Fruit fly (Drosophila melanogaster) whole organism, embryonic: ENCODE results near the gene LIMK1.

Source experiments
- Bgb ChIP-seq: fragments of 200-800 bp; sonication (Bioruptor generic); IDR thresholded peaks from 2 replicates; pipeline ENCODE4 v1.3.6; 2022; ENCODE audit warnings: missing biosample characterization, missing genetic modification characterization; ENCODE audit not compliant: partially characterized antibody
- CG10543 ChIP-seq: fragments of 200-800 bp; sonication (Bioruptor generic); optimal IDR thresholded peaks from 3 replicates; lab custom pipeline; 2017; ENCODE audit warnings: missing biosample characterization, mild to moderate bottlenecking, missing genetic modification characterization, moderate library complexity
- CG12391 ChIP-seq: fragments of 200-800 bp; sonication (Bioruptor generic); optimal IDR thresholded peaks from 3 replicates; lab custom pipeline; 2018; ENCODE audit warnings: missing biosample characterization, mild to moderate bottlenecking, missing genetic modification characterization, moderate library complexity
- CG13424 ChIP-seq: fragments of 200-800 bp; sonication (Bioruptor generic); optimal IDR thresholded peaks from 2 replicates; lab custom pipeline; 2019; ENCODE audit warnings: missing biosample characterization, mild to moderate bottlenecking, missing genetic modification characterization, moderate library complexity
- CG14441 ChIP-seq: fragments of 200-800 bp; sonication (Bioruptor generic); IDR thresholded peaks from 2 replicates; pipeline ENCODE4 v1.3.6; 2022; ENCODE audit warnings: missing biosample characterization, missing genetic modification characterization
- CG15479 ChIP-seq: fragments of 200-800 bp; sonication (Bioruptor generic); optimal IDR thresholded peaks from 3 replicates; lab custom pipeline; 2019; ENCODE audit warnings: missing biosample characterization, mild to moderate bottlenecking, missing genetic modification characterization, moderate library complexity
- CG1603 ChIP-seq: fragments of 200-800 bp; sonication (Bioruptor generic); optimal IDR thresholded peaks from 2 replicates; lab custom pipeline; 2019; ENCODE audit warnings: missing biosample characterization, mild to moderate bottlenecking, missing genetic modification characterization, moderate library complexity
- CG2889 ChIP-seq: fragments of 200-800 bp; sonication (Bioruptor generic); IDR thresholded peaks from 3 replicates; pipeline ENCODE4 v1.3.6; 2022; ENCODE audit warnings: missing biosample characterization, missing genetic modification characterization
- CG32532 ChIP-seq: fragments of 200-800 bp; sonication (Bioruptor generic); IDR thresholded peaks from 2 replicates; pipeline ENCODE4 v1.3.6; 2022; ENCODE audit warnings: missing biosample characterization, missing genetic modification characterization
- CG33557 ChIP-seq: fragments of 200-800 bp; sonication (Bioruptor generic); optimal IDR thresholded peaks from 2 replicates; lab custom pipeline; 2019; ENCODE audit warnings: missing biosample characterization, mild to moderate bottlenecking, missing genetic modification characterization, moderate library complexity
- CG43689 ChIP-seq: fragments of 200-800 bp; sonication (Bioruptor generic); IDR thresholded peaks from 2 replicates; pipeline ENCODE4 v1.3.6; 2022; ENCODE audit warnings: missing biosample characterization, missing genetic modification characterization
- CG4707 ChIP-seq: fragments of 200-800 bp; sonication (Bioruptor generic); optimal IDR thresholded peaks from 2 replicates; lab custom pipeline; 2018; ENCODE audit warnings: missing biosample characterization, mild to moderate bottlenecking, missing genetic modification characterization, moderate library complexity
- CG6791 ChIP-seq: fragments of 200-800 bp; sonication (Bioruptor generic); IDR thresholded peaks from 3 replicates; pipeline ENCODE4 v1.3.6; 2022; ENCODE audit warnings: missing biosample characterization, missing genetic modification characterization; ENCODE audit not compliant: partially characterized antibody
- CG7357 ChIP-seq: fragments of 200-800 bp; sonication (Bioruptor generic); IDR thresholded peaks from 3 replicates; pipeline ENCODE4 v1.3.6; 2022; ENCODE audit warnings: missing biosample characterization, missing genetic modification characterization
- CG7745 ChIP-seq: fragments of 200-800 bp; sonication (Bioruptor generic); optimal IDR thresholded peaks from 2 replicates; lab custom pipeline; 2018; ENCODE audit warnings: missing biosample characterization, mild to moderate bottlenecking, missing genetic modification characterization, moderate library complexity
- CG8924 ChIP-seq: fragments of 200-800 bp; optimal IDR thresholded peaks from 3 replicates; lab custom pipeline; 2019; ENCODE audit warnings: missing biosample characterization, mild to moderate bottlenecking, missing genetic modification characterization, moderate library complexity
- CoRest ChIP-seq: fragments of 200-800 bp; sonication (Bioruptor generic); optimal IDR thresholded peaks from 3 replicates; lab custom pipeline; 2018; ENCODE audit warnings: missing biosample characterization, mild to moderate bottlenecking, missing genetic modification characterization, moderate library complexity
- D ChIP-seq, 2 experiments: fragments of 200-800 bp in 1 of 2; fragments of >200 bp in 1 of 2; sonication (Bioruptor generic) in 1 of 2; optimal IDR thresholded peaks; 2 replicates in 1 of 2; 3 replicates in 1 of 2; lab custom pipeline; 2017; ENCODE audit warnings: mild to moderate bottlenecking in 1 of 2, missing biosample characterization in 1 of 2, missing genetic modification characterization in 1 of 2, missing genetic modification reagents in 1 of 2
- Dp ChIP-seq: fragments of 200-800 bp; sonication (Bioruptor generic); optimal IDR thresholded peaks from 2 replicates; lab custom pipeline; 2018; ENCODE audit warnings: missing biosample characterization, mild to moderate bottlenecking, missing genetic modification characterization, moderate library complexity
- Ets65A ChIP-seq: fragments of 200-800 bp; sonication (Bioruptor generic); peaks from one replicate; lab custom pipeline; 2016; ENCODE audit warnings: missing biosample characterization, missing genetic modification characterization
- Ets97D ChIP-seq: fragments of 200-800 bp; sonication (Bioruptor generic); optimal IDR thresholded peaks from 3 replicates; lab custom pipeline; 2016; ENCODE audit warnings: missing biosample characterization, missing genetic modification characterization
- Fer3 ChIP-seq: fragments of 200-800 bp; sonication (Bioruptor generic); optimal IDR thresholded peaks from 2 replicates; lab custom pipeline; 2018; ENCODE audit warnings: missing biosample characterization, mild to moderate bottlenecking, missing genetic modification characterization, moderate library complexity
- MESR4 ChIP-seq: fragments of 200-800 bp; sonication (Bioruptor generic); optimal IDR thresholded peaks from 2 replicates; lab custom pipeline; 2018; ENCODE audit warnings: missing biosample characterization, mild to moderate bottlenecking, missing genetic modification characterization, moderate library complexity
- Med ChIP-seq: fragments of 200-800 bp; sonication (Bioruptor generic); peaks from one replicate; lab custom pipeline; 2016; ENCODE audit warnings: missing biosample characterization, missing genetic modification characterization, mild to moderate bottlenecking, inconsistent platforms, moderate library complexity
- Mes4 ChIP-seq: fragments of 200-800 bp; sonication (Bioruptor generic); optimal IDR thresholded peaks from 2 replicates; lab custom pipeline; 2016; ENCODE audit warnings: missing biosample characterization, missing genetic modification characterization
- Nf-YB ChIP-seq: fragments of 200-800 bp; sonication (Bioruptor generic); optimal IDR thresholded peaks from 3 replicates; lab custom pipeline; 2019; ENCODE audit warnings: missing biosample characterization, mild to moderate bottlenecking, missing genetic modification characterization, moderate library complexity
- Oli ChIP-seq: fragments of 200-800 bp; sonication (Bioruptor generic); optimal IDR thresholded peaks from 2 replicates; lab custom pipeline; 2018; ENCODE audit warnings: missing biosample characterization, mild to moderate bottlenecking, missing genetic modification characterization, moderate library complexity
- PHDP ChIP-seq: fragments of 200-800 bp; sonication (Bioruptor generic); optimal IDR thresholded peaks from 3 replicates; lab custom pipeline; 2018; ENCODE audit warnings: missing biosample characterization, mild to moderate bottlenecking, missing genetic modification characterization, moderate library complexity
- Scr ChIP-seq: fragments of 200-800 bp; sonication (Bioruptor generic); IDR thresholded peaks from 2 replicates; pipeline ENCODE4 v1.3.6; 2022; ENCODE audit warnings: missing biosample characterization, missing genetic modification characterization; ENCODE audit not compliant: partially characterized antibody
- ase ChIP-seq: fragments of 200-800 bp; sonication (Bioruptor generic); IDR thresholded peaks from 3 replicates; pipeline ENCODE4 v1.3.6; 2022; ENCODE audit warnings: missing biosample characterization, missing genetic modification characterization
- dati ChIP-seq: fragments of 200-800 bp; sonication (Bioruptor generic); IDR thresholded peaks from 2 replicates; pipeline ENCODE4 v1.3.6; 2022; ENCODE audit warnings: missing biosample characterization, missing genetic modification characterization
- lilli ChIP-seq: fragments of 200-800 bp; sonication (Bioruptor generic); optimal IDR thresholded peaks from 3 replicates; lab custom pipeline; 2016; ENCODE audit warnings: missing biosample characterization, missing genetic modification characterization
- lmd ChIP-seq: fragments of 200-800 bp; sonication (Bioruptor generic); IDR thresholded peaks from 2 replicates; pipeline ENCODE4 v1.3.6; 2022; ENCODE audit warnings: missing biosample characterization, missing genetic modification characterization
- oc ChIP-seq: fragments of 200-800 bp; sonication (Bioruptor generic); optimal IDR thresholded peaks from 2 replicates; lab custom pipeline; 2018; ENCODE audit warnings: missing biosample characterization, mild to moderate bottlenecking, missing genetic modification characterization, moderate library complexity
- phol ChIP-seq: fragments of 200-800 bp; sonication (Bioruptor generic); optimal IDR thresholded peaks from 3 replicates; lab custom pipeline; 2018; ENCODE audit warnings: missing biosample characterization, mild to moderate bottlenecking, missing genetic modification characterization, moderate library complexity
- prd ChIP-seq, 3 experiments: fragments of >200 bp in 2 of 3; fragments of 200-800 bp in 1 of 3; sonication (Bioruptor generic) in 1 of 3; optimal IDR thresholded peaks in 2 of 3; IDR thresholded peaks in 1 of 3; 2 replicates in 2 of 3; 3 replicates in 1 of 3; pipeline versions ENCODE4 v1.3.6 to Lab custom; 2017 to 2022; ENCODE audit warnings: missing biosample characterization in 1 of 3, missing genetic modification characterization in 1 of 3
- sens ChIP-seq: fragments of 200-800 bp; sonication (Bioruptor generic); peaks from one replicate; lab custom pipeline; 2016; ENCODE audit warnings: missing biosample characterization, missing genetic modification characterization
- shn ChIP-seq: fragments of 200-800 bp; sonication (Bioruptor generic); optimal IDR thresholded peaks from 3 replicates; lab custom pipeline; 2016; ENCODE audit warnings: missing biosample characterization, missing genetic modification characterization
- slou ChIP-seq: fragments of 200-800 bp; sonication (Bioruptor generic); optimal IDR thresholded peaks from 3 replicates; lab custom pipeline; 2016; ENCODE audit warnings: missing biosample characterization, missing genetic modification characterization
- sqz ChIP-seq: fragments of 200-800 bp; sonication (Bioruptor generic); optimal IDR thresholded peaks from 3 replicates; lab custom pipeline; 2018; ENCODE audit warnings: missing biosample characterization, mild to moderate bottlenecking, missing genetic modification characterization
- vvl ChIP-seq: fragments of 200-800 bp; sonication (Bioruptor generic); IDR thresholded peaks from 2 replicates; pipeline ENCODE4 v1.3.6; 2022; ENCODE audit warnings: missing biosample characterization, missing genetic modification characterization
- zen2 ChIP-seq: fragments of 200-800 bp; sonication (Bioruptor generic); IDR thresholded peaks from 3 replicates; pipeline ENCODE4 v1.3.6; 2022; ENCODE audit warnings: missing biosample characterization, missing genetic modification characterization; ENCODE audit not compliant: partially characterized antibody
- zfh1 ChIP-seq: fragments of 200-800 bp; sonication (Bioruptor generic); IDR thresholded peaks from 3 replicates; pipeline ENCODE4 v1.3.6; 2022; ENCODE audit warnings: missing biosample characterization, missing genetic modification characterization

The LIMK1 gene

dm6 chrX:12575292-12575826, 16.6 kb downstream of the LIMK1 start:
- TF ChIP-seq CG10543 (GFP tag; lab: Kevin White, UChicago) (no peak), sens (GFP tag; lab: Kevin White, UChicago) (peak; percentile 28), Ets97D (GFP tag; lab: Kevin White, UChicago) (no peak), CG15479 (no peak), prd (optimal IDR thresholded peaks at IDR 0.05; lab: Kevin White, UChicago) (no peak), prd (GFP tag; IDR thresholded peaks at IDR 0.05; lab: Robert Waterston, UW) (peak; percentile 28; the same call in 1 of the 3 replicates), Ets65A (GFP tag; lab: Kevin White, UChicago) (peak; percentile 84), sqz (GFP tag; lab: Kevin White, UChicago) (no peak), Oli (tag; lab: Kevin White, UChicago) (peak; percentile 19), CG12391 (tag; lab: Kevin White, UChicago) (no peak), Nf-YB (GFP tag; lab: Kevin White, UChicago) (no peak), CG7357 (GFP tag; lab: Robert Waterston, UW) (no peak), Bgb (GFP tag; lab: Robert Waterston, UW) (no peak), lmd (GFP tag; lab: Robert Waterston, UW) (peak; percentile 18; the same call in 1 of the 2 replicates), CG8924 (tag; lab: Kevin White, UChicago) (no peak), vvl (GFP tag; lab: Robert Waterston, UW) (peak; percentile 66), D (optimal IDR thresholded peaks at IDR 0.05; lab: Kevin White, UChicago) (no peak), D (GFP tag; optimal IDR thresholded peaks at IDR 0.05; lab: Kevin White, UChicago) (no peak), phol (peak; percentile 9), PHDP (no peak), CG7745 (tag; lab: Kevin White, UChicago) (no peak), CG4707 (GFP tag; lab: Kevin White, UChicago) (peak; percentile 55), lilli (GFP tag; lab: Kevin White, UChicago) (no peak), MESR4 (GFP tag; lab: Kevin White, UChicago) (no peak), dati (GFP tag; lab: Robert Waterston, UW) (no peak), CG43689 (GFP tag; lab: Robert Waterston, UW) (no peak), zfh1 (GFP tag; lab: Robert Waterston, UW) (no peak; the same call in 2 of the 3 replicates), zen2 (no peak), Fer3 (tag; lab: Kevin White, UChicago) (no peak), CG2889 (GFP tag; lab: Robert Waterston, UW) (no peak), Scr (no peak), CG6791 (no peak), CoRest (no peak), CG33557 (GFP tag; lab: Kevin White, UChicago) (no peak), CG13424 (tag; lab: Kevin White, UChicago) (no peak), CG1603 (tag; lab: Kevin White, UChicago) (peak; percentile 21), Mes4 (GFP tag; lab: Kevin White, UChicago) (no peak), oc (tag; lab: Kevin White, UChicago) (no peak), CG32532 (0 out of 2 replicates have a peak, but pooled peaks have one; percentile 6), Med (peak; percentile 76), ase (GFP tag; lab: Robert Waterston, UW) (no peak), Dp (GFP tag; lab: Kevin White, UChicago) (no peak), shn (GFP tag; lab: Kevin White, UChicago) (no peak), slou (GFP tag; lab: Kevin White, UChicago) (no peak), CG14441 (GFP tag; lab: Robert Waterston, UW) (0 out of 2 replicates have a peak, but pooled peaks have one; percentile 28)
